Worm (Caenorhabditis elegans): ENCODE results near the gene nhx-4.

DNA sequence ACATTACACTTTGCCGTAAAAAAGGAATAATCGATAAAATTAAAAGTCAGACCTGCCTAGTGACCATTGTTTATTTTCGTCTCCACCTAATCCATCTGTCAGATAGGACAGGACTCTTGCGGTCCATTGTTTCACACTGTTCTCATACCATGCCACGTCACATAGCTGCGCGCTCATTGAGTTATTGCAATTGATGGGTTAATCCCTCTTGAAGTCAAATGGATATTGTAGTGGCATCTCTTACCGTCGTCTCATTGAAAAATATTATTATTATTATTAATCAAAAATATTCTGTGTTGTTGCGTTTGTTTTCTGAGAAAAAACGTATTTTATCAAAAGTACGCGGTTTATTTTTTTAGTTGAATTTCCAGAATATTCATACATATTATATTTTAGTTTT, 25.9 kb upstream of the nhx-4 start:
- TF ChIP-seq tab-1 (GFP tag; IDR thresholded peaks at IDR 0.05) (no peak), cog-1 (tag; optimal IDR thresholded peaks at IDR 0.05) (no peak)
